Worm (Caenorhabditis elegans): Measurements from ENCODE around the gene nhr-57.

DNA sequence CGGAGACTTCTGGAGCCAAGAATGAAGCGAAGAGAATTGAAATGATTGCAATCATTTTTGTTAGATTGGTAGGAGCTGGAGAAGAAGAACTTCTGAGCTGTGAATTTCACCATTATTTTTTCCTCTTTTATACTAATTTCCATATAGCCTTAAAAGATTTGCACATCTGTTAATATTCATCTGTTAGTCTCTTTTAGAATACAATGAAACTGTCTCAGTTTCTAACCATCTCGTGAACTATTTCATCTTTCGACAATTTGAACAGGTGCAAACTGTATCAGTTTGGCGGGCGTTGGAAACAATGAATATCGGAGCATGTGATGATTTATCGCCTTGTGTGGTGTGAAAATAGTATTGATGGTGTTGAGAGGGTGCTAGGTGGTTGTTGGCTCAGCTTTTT is 9.3 kb upstream of the nhr-57 start, which contains the start of gene phat-5:
- no peak for TF ChIP-seq him-1 (tag; optimal IDR thresholded peaks at IDR 0.05)
- no peak for TF ChIP-seq dao-5 (tag; optimal IDR thresholded peaks at IDR 0.05)
- no peak for TF ChIP-seq W03F9.2 (tag; optimal IDR thresholded peaks at IDR 0.05)
